Worm (Caenorhabditis elegans): ENCODE measurements around the gene aff-1.
A peak's percentile ranks its signal among the peaks of the same experiment; 100 is the strongest.

aff-1 gene

DNA sequence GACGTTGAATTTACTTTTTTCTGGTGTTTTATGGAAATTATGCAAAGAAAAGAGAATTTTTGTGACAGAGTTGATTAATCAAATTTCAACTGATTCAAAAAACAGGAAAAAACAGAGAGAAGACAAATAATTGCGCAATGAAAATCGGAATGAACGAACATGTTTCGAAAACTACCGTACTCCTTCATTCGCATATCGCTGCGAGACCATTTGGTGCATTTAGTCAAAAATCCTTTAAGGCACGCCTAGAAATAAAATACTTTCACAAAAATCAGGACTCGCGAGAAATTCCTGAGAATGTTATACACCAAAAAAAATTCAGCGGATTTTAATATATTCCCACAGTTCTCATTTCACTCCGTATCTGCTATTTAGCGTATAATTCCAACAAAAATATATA is 3.5 kb downstream of the aff-1 start:
- no peak for TF ChIP-seq nhr-129 (tag; optimal IDR thresholded peaks at IDR 0.05)
- TF ChIP-seq gmeb-1 (tag; optimal IDR thresholded peaks at IDR 0.05), result no peak
- TF ChIP-seq unc-62 (GFP tag; optimal IDR thresholded peaks at IDR 0.05), result no peak
- no peak for TF ChIP-seq sem-4 (tag; optimal IDR thresholded peaks at IDR 0.05)
- no peak for TF ChIP-seq nhr-21 (tag; optimal IDR thresholded peaks at IDR 0.05)
- no peak for TF ChIP-seq nhr-12 (tag; optimal IDR thresholded peaks at IDR 0.05)
- no peak for TF ChIP-seq unc-55 (GFP tag; optimal IDR thresholded peaks at IDR 0.05)
- TF ChIP-seq elt-1 (tag; optimal IDR thresholded peaks at IDR 0.05), result no peak
- no peak for TF ChIP-seq C34F6.9 (tag; optimal IDR thresholded peaks at IDR 0.05)
- no peak for TF ChIP-seq F13H6.1 (tag; optimal IDR thresholded peaks at IDR 0.05)
- TF ChIP-seq fos-1 (tag; optimal IDR thresholded peaks at IDR 0.05), result no peak
- no peak for TF ChIP-seq nhr-6 (tag; optimal IDR thresholded peaks at IDR 0.05)
- no peak for TF ChIP-seq crh-2 (tag; optimal IDR thresholded peaks at IDR 0.05)
- no peak for TF ChIP-seq lin-39 (tag; optimal IDR thresholded peaks at IDR 0.05)
- TF ChIP-seq ztf-1 (GFP tag; conservative IDR thresholded peaks at IDR 0.05), result no peak
- no peak for TF ChIP-seq nhr-237 (tag; optimal IDR thresholded peaks at IDR 0.05)

DNA sequence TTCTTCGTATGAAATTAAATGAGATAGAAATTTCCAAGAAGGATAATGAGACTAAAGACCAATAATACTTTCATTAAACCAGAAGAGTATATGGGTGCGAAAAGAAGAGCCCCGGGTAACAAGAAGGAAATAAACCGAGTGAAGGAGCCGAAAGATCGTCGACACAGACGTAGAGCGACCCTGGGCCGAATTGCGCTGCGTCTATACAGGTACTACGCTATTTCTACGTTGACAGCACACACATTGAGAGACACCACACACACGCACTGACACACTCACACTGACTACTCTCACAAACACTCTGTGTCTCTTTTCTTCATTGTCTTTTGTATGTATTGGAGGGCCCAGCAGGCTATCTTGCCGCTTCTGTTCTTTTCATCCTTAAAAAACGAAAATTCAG is 4.7 kb downstream of the aff-1 start:
- TF ChIP-seq nhr-11 (tag; optimal IDR thresholded peaks at IDR 0.05) (no peak), ama-1 (optimal IDR thresholded peaks at IDR 0.05) (no peak), lsy-2 (tag; optimal IDR thresholded peaks at IDR 0.05) (peak in 1 of 2 experiments; percentile 37), C34F6.9 (tag; optimal IDR thresholded peaks at IDR 0.05) (peak; percentile 36), elt-3 (tag; optimal IDR thresholded peaks at IDR 0.05) (no peak), sma-9 (GFP tag; optimal IDR thresholded peaks at IDR 0.05) (peak; percentile 15), sma-9 (tag; optimal IDR thresholded peaks at IDR 0.05) (no peak), snpc-4 (tag; optimal IDR thresholded peaks at IDR 0.05) (no peak), elt-1 (tag; optimal IDR thresholded peaks at IDR 0.05) (no peak), F13H6.1 (tag; optimal IDR thresholded peaks at IDR 0.05) (peak; percentile 70), crh-2 (tag; optimal IDR thresholded peaks at IDR 0.05) (peak; percentile 26), nhr-23 (tag; optimal IDR thresholded peaks at IDR 0.05) (no peak), gmeb-1 (tag; optimal IDR thresholded peaks at IDR 0.05) (peak; percentile 1), nhr-21 (tag; optimal IDR thresholded peaks at IDR 0.05) (no peak), skn-1 (tag; optimal IDR thresholded peaks at IDR 0.05) (no peak), nhr-12 (tag; optimal IDR thresholded peaks at IDR 0.05) (no peak), dmd-4 (tag; optimal IDR thresholded peaks at IDR 0.05) (no peak), alr-1 (tag; optimal IDR thresholded peaks at IDR 0.05) (no peak), blmp-1 (tag; optimal IDR thresholded peaks at IDR 0.05; ENCODE audit: insufficient read depth) (no peak), nhr-129 (tag; optimal IDR thresholded peaks at IDR 0.05) (peak; percentile 84), egl-27 (tag; optimal IDR thresholded peaks at IDR 0.05) (no peak), ceh-82 (tag; optimal IDR thresholded peaks at IDR 0.05) (no peak), mbf-1 (tag; optimal IDR thresholded peaks at IDR 0.05) (no peak), aly-2 (tag; optimal IDR thresholded peaks at IDR 0.05) (no peak), fos-1 (tag; optimal IDR thresholded peaks at IDR 0.05) (peak; percentile 60), unc-55 (GFP tag; optimal IDR thresholded peaks at IDR 0.05) (peak; percentile 6), ZK546.5 (tag; optimal IDR thresholded peaks at IDR 0.05) (no peak), lin-13 (GFP tag; optimal IDR thresholded peaks at IDR 0.05) (no peak), Y55F3AM.14 (GFP tag; optimal IDR thresholded peaks at IDR 0.05) (no peak), lin-11 (tag; optimal IDR thresholded peaks at IDR 0.05) (no peak), ceh-16 (tag; optimal IDR thresholded peaks at IDR 0.05) (no peak), nhr-10 (tag; optimal IDR thresholded peaks at IDR 0.05) (no peak), nhr-77 (tag; optimal IDR thresholded peaks at IDR 0.05) (no peak), nhr-6 (tag; optimal IDR thresholded peaks at IDR 0.05) (no peak), ztf-4 (tag; optimal IDR thresholded peaks at IDR 0.05) (no peak), mdl-1 (tag; optimal IDR thresholded peaks at IDR 0.05) (no peak), unc-62 (GFP tag; optimal IDR thresholded peaks at IDR 0.05) (no peak), zag-1 (tag; optimal IDR thresholded peaks at IDR 0.05) (peak; percentile 17), peb-1 (tag; optimal IDR thresholded peaks at IDR 0.05) (no peak), sma-3 (GFP tag; optimal IDR thresholded peaks at IDR 0.05) (no peak), nhr-25 (tag; optimal IDR thresholded peaks at IDR 0.05) (no peak), mab-5 (tag; optimal IDR thresholded peaks at IDR 0.05) (no peak), lin-39 (tag; optimal IDR thresholded peaks at IDR 0.05) (no peak), unc-39 (tag; optimal IDR thresholded peaks at IDR 0.05) (no peak), R02D3.7 (tag; optimal IDR thresholded peaks at IDR 0.05) (no peak), ztf-11 (tag; optimal IDR thresholded peaks at IDR 0.05) (no peak), sem-4 (tag; optimal IDR thresholded peaks at IDR 0.05) (no peak)

Data from whole organism, L2 larva.